Worm (Caenorhabditis elegans): ENCODE measurements around the gene C44H4.8.
A peak's percentile ranks its signal among the peaks of the same experiment; 100 is the strongest.

Gene C44H4.8

DNA sequence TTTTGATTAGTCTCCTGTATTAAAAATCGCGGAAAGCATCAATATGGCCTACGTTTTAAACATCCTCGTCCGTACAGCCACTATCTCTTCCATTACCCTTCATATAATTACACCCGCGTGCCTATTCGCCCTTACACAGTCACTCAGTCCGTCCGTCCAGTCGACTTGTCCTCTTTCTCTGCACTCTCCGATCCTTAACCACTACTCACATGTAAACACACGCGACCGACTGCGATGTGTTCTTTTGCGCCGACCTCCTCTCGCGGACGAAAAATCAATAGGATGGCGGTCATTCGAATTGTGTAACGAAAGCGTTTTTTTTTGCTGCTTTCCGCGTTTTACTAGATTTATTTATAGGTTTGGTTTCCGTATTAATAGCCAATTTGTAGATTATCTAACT, 7.8 kb downstream of the C44H4.8 start, which contains the start of gene eor-2 (continued):
- no peak for TF ChIP-seq zag-1 (tag; optimal IDR thresholded peaks at IDR 0.05)
- no peak for TF ChIP-seq fkh-10 (GFP tag; optimal IDR thresholded peaks at IDR 0.05)
- TF ChIP-seq nhr-41 (GFP tag; IDR thresholded peaks at IDR 0.05) = 0 out of 2 replicates have a peak, but pooled peaks have one; percentile 53

DNA sequence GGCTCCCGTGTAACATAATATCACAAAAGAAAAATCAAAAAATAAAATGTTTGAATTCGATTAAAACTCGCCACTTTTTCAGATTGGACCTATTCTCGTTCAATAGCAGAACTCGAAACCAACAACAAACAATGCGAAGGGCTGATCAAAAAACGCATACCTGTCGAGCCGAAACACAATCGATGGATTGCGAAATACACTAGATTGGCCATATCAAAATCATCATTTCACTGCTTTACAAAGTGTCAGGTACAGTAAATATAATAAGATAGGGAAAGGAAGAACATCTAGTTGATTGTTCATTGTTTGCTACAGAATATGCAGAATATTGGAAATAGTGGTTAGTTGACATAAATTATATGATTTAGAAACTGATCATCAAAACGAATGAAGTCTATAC, 12.8 kb downstream of the C44H4.8 start:
- TF ChIP-seq aha-1 (tag) (peak; percentile 69), Y105C5A.15 (GFP tag; IDR thresholded peaks at IDR 0.05) (no peak)

DNA sequence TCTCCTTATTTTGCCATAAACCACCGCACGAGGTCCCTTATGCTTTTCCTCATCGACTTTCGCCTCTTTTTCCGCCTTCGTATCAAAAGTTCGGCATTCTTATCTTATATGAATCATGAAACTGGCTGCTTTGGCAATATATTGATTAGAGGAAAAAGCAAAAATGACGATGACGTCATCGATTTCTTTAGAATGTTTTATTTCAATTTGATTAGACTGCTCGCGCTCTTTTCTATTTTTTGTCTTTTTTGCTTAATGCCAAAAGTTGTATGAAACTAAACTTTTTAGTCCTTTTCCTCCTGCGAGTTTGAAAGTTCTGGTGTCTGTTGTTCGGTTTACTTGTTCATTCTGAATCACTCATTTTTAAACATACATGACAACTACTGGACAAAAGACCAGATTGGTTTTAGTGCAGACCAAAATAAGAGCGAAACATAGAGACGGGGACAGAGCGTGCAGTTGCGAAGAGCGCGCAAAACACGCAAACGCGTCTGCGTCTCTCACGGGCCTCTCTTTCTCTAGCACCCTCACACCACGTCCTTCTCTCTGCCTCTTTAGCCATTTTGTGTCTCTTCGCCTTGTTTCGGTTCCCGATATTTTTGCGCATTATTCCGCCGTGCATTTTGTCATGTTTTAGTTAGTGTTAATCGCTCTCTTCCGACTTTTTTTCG, 15.3 kb downstream of the C44H4.8 start:
- peak in 1 of 2 experiments; percentile 0 for TF ChIP-seq lsy-2 (tag; optimal IDR thresholded peaks at IDR 0.05)
- TF ChIP-seq ztf-11 (tag; optimal IDR thresholded peaks at IDR 0.05) = no peak
- no peak for TF ChIP-seq R02D3.7 (tag; optimal IDR thresholded peaks at IDR 0.05)
- TF ChIP-seq jun-1 (tag; optimal IDR thresholded peaks at IDR 0.05) = no peak
- TF ChIP-seq zfp-3 (GFP tag; conservative IDR thresholded peaks at IDR 0.05) = no peak
- no peak for TF ChIP-seq ceh-32 (tag; optimal IDR thresholded peaks at IDR 0.05; ENCODE audit: poor library complexity)
- TF ChIP-seq daf-16 (GFP tag; optimal IDR thresholded peaks at IDR 0.05) = no peak
- peak; percentile 35 for TF ChIP-seq daf-16 (tag; optimal IDR thresholded peaks at IDR 0.05)
- no peak for TF ChIP-seq daf-8 (GFP tag; IDR thresholded peaks at IDR 0.05)
- no peak for TF ChIP-seq nhr-10 (tag; optimal IDR thresholded peaks at IDR 0.05)
- TF ChIP-seq nhr-28 (tag; optimal IDR thresholded peaks at IDR 0.05) = peak; percentile 50
- no peak for TF ChIP-seq lin-15B (tag; optimal IDR thresholded peaks at IDR 0.05)
- no peak for TF ChIP-seq lin-29 (GFP tag; IDR thresholded peaks at IDR 0.05)
- 0 out of 2 replicates have a peak, but pooled peaks have one; percentile 30 for TF ChIP-seq vab-7 (GFP tag; IDR thresholded peaks at IDR 0.05)
- no peak for TF ChIP-seq egl-27 (tag; optimal IDR thresholded peaks at IDR 0.05)
- no peak for TF ChIP-seq aly-2 (tag; optimal IDR thresholded peaks at IDR 0.05)
- no peak for TF ChIP-seq dmd-9 (GFP tag; IDR thresholded peaks at IDR 0.05)
- TF ChIP-seq pha-4 (GFP tag; IDR thresholded peaks at IDR 0.05) = no peak
- no peak for TF ChIP-seq pha-4 (tag; optimal IDR thresholded peaks at IDR 0.05)
- peak; percentile 57 for TF ChIP-seq mes-2 (tag; optimal IDR thresholded peaks at IDR 0.05; ENCODE audit: poor library complexity, severe bottlenecking)
- TF ChIP-seq aha-1 (tag) = no peak
- no peak for TF ChIP-seq D1046.2 (GFP tag; IDR thresholded peaks at IDR 0.05)
- peak; percentile 25 for TF ChIP-seq pqm-1 (tag; optimal IDR thresholded peaks at IDR 0.05)
- TF ChIP-seq lir-3 (tag; optimal IDR thresholded peaks at IDR 0.05) = no peak
- no peak for TF ChIP-seq spr-1 (tag; optimal IDR thresholded peaks at IDR 0.05)
- no peak for TF ChIP-seq zfp-2 (tag; optimal IDR thresholded peaks at IDR 0.05)
- TF ChIP-seq dmd-6 (GFP tag; IDR thresholded peaks at IDR 0.05) = peak; percentile 61
- no peak for TF ChIP-seq mxl-2 (GFP tag; conservative IDR thresholded peaks at IDR 0.05)
- no peak for TF ChIP-seq nhr-237 (tag; optimal IDR thresholded peaks at IDR 0.05)
- TF ChIP-seq mdl-1 (tag; optimal IDR thresholded peaks at IDR 0.05) = peak in 1 of 2 experiments; percentile 63
- TF ChIP-seq unc-62 (GFP tag; optimal IDR thresholded peaks at IDR 0.05 in 1 of 2) = peak in 1 of 2 experiments; percentile 89
- no peak for TF ChIP-seq unc-62 (tag; optimal IDR thresholded peaks at IDR 0.05)
- TF ChIP-seq dmd-8 (GFP tag; IDR thresholded peaks at IDR 0.05) = no peak
- no peak for TF ChIP-seq ZK337.2 (GFP tag; IDR thresholded peaks at IDR 0.05)
- TF ChIP-seq zag-1 (tag; optimal IDR thresholded peaks at IDR 0.05) = no peak
- no peak for TF ChIP-seq lin-39 (tag; optimal IDR thresholded peaks at IDR 0.05)
- TF ChIP-seq madf-9 (GFP tag; conservative IDR thresholded peaks at IDR 0.05) = no peak
- TF ChIP-seq nhr-11 (tag; optimal IDR thresholded peaks at IDR 0.05) = peak; percentile 38
- no peak for TF ChIP-seq lin-1 (GFP tag; IDR thresholded peaks at IDR 0.05)
- no peak for TF ChIP-seq snpc-4 (tag; optimal IDR thresholded peaks at IDR 0.05)
- TF ChIP-seq madf-5 (GFP tag; IDR thresholded peaks at IDR 0.05) = 0 out of 4 replicates have a peak, but pooled peaks of 1 of the 2 experiments have one; percentile 35
- peak; percentile 88 for TF ChIP-seq hmg-1.1 (GFP tag; IDR thresholded peaks at IDR 0.05)
- TF ChIP-seq ama-1 (optimal IDR thresholded peaks at IDR 0.05) = no peak
- no peak for TF ChIP-seq saeg-2 (GFP tag; IDR thresholded peaks at IDR 0.05)
- no peak for TF ChIP-seq daf-12 (tag; optimal IDR thresholded peaks at IDR 0.05)
